Worm (Caenorhabditis elegans) whole organism, L2 larva: Measurements from ENCODE around the gene F22D3.4.

Source experiments
- C34F6.9 ChIP-seq: fragments of 150-350 bp; optimal IDR thresholded peaks from 2 replicates; lab custom pipeline; 2014; ENCODE audit warnings: missing biosample characterization, missing genetic modification characterization
- F13H6.1 ChIP-seq: sonication (generic microtip); optimal IDR thresholded peaks from 2 replicates; lab custom pipeline; 2016; ENCODE audit warnings: missing genetic modification characterization, missing compliant biosample characterization
- R02D3.7 ChIP-seq: fragments of 150-350 bp; optimal IDR thresholded peaks from 2 replicates; lab custom pipeline; 2014; ENCODE audit warnings: missing biosample characterization, missing genetic modification characterization
- Y55F3AM.14 ChIP-seq: fragments of 200-800 bp; sonication (Bioruptor generic); optimal IDR thresholded peaks from 2 replicates; lab custom pipeline; 2018; ENCODE audit warnings: mild to moderate bottlenecking, missing genetic modification characterization, missing compliant biosample characterization
- ZK546.5 ChIP-seq: sonication (generic microtip); optimal IDR thresholded peaks from 2 replicates; lab custom pipeline; 2017; ENCODE audit warnings: missing biosample characterization, missing genetic modification characterization
- alr-1 ChIP-seq: fragments of 150-350 bp; optimal IDR thresholded peaks from 2 replicates; lab custom pipeline; 2014; ENCODE audit warnings: missing biosample characterization, missing genetic modification characterization
- aly-2 ChIP-seq: fragments of 150-350 bp; optimal IDR thresholded peaks from 2 replicates; lab custom pipeline; 2014; ENCODE audit warnings: missing biosample characterization, missing genetic modification characterization
- ama-1 ChIP-seq: fragments of 150-350 bp; optimal IDR thresholded peaks from 2 replicates; lab custom pipeline; 2018; ENCODE audit warnings: inconsistent platforms
- blmp-1 ChIP-seq: sonication (generic microtip); optimal IDR thresholded peaks from 2 replicates; lab custom pipeline; 2017; ENCODE audit warnings: missing genetic modification characterization, mild to moderate bottlenecking, missing compliant biosample characterization, antibody characterized with exemption, moderate library complexity; ENCODE audit not compliant: insufficient read depth
- ceh-16 ChIP-seq: fragments of 150-350 bp; optimal IDR thresholded peaks from 2 replicates; lab custom pipeline; 2014; ENCODE audit warnings: missing biosample characterization, missing genetic modification characterization
- ceh-82 ChIP-seq: fragments of 150-350 bp; optimal IDR thresholded peaks from 2 replicates; lab custom pipeline; 2014; ENCODE audit warnings: missing biosample characterization, missing genetic modification characterization
- crh-2 ChIP-seq: sonication (generic microtip); optimal IDR thresholded peaks from 2 replicates; lab custom pipeline; 2017; ENCODE audit warnings: missing biosample characterization, missing genetic modification characterization
- dmd-4 ChIP-seq: sonication (generic microtip); optimal IDR thresholded peaks from 2 replicates; lab custom pipeline; 2017; ENCODE audit warnings: missing biosample characterization, missing genetic modification characterization
- egl-27 ChIP-seq: sonication (generic microtip); optimal IDR thresholded peaks from 3 replicates; lab custom pipeline; 2017; ENCODE audit warnings: missing biosample characterization, missing genetic modification reagents, missing genetic modification characterization
- elt-1 ChIP-seq: fragments of 150-350 bp; optimal IDR thresholded peaks from 2 replicates; lab custom pipeline; 2014; ENCODE audit warnings: missing biosample characterization, missing genetic modification characterization
- elt-3 ChIP-seq: sonication (generic microtip); optimal IDR thresholded peaks from 2 replicates; lab custom pipeline; 2017; ENCODE audit warnings: missing biosample characterization, missing genetic modification characterization
- fos-1 ChIP-seq: fragments of 150-350 bp; optimal IDR thresholded peaks from 2 replicates; lab custom pipeline; 2014; ENCODE audit warnings: missing biosample characterization, missing genetic modification characterization
- gmeb-1 ChIP-seq: fragments of 150-350 bp; optimal IDR thresholded peaks from 2 replicates; lab custom pipeline; 2014; ENCODE audit warnings: missing biosample characterization, missing genetic modification characterization
- lin-11 ChIP-seq: fragments of 150-350 bp; sonication (generic microtip); optimal IDR thresholded peaks from 2 replicates; lab custom pipeline; 2014; ENCODE audit warnings: missing biosample characterization, missing genetic modification characterization, inconsistent platforms, mixed read lengths
- lin-13 ChIP-seq: fragments of 150-350 bp; optimal IDR thresholded peaks from 2 replicates; lab custom pipeline; 2014; ENCODE audit warnings: missing biosample characterization, missing genetic modification reagents, missing genetic modification characterization
- lin-39 ChIP-seq: fragments of 150-350 bp; optimal IDR thresholded peaks from 2 replicates; lab custom pipeline; 2014; ENCODE audit warnings: missing biosample characterization, missing genetic modification reagents, missing genetic modification characterization
- lsy-2 ChIP-seq, 2 experiments: fragments of 150-350 bp in 1 of 2; sonication (generic microtip) in 1 of 2; optimal IDR thresholded peaks; 2 replicates each; lab custom pipeline; 2014 to 2017; ENCODE audit warnings: missing biosample characterization in 2 of 2, missing genetic modification characterization in 2 of 2
- mab-5 ChIP-seq: fragments of 150-350 bp; optimal IDR thresholded peaks from 2 replicates; lab custom pipeline; 2014; ENCODE audit warnings: missing biosample characterization, missing genetic modification characterization
- mbf-1 ChIP-seq: sonication (generic microtip); optimal IDR thresholded peaks from 2 replicates; lab custom pipeline; 2017; ENCODE audit warnings: missing biosample characterization, missing genetic modification characterization
- mdl-1 ChIP-seq, 2 experiments: fragments of 150-350 bp in 1 of 2; sonication (generic microtip) in 1 of 2; optimal IDR thresholded peaks; 2 replicates each; lab custom pipeline; 2017; ENCODE audit warnings: missing biosample characterization in 2 of 2, missing genetic modification characterization in 2 of 2
- nhr-10 ChIP-seq: sonication (generic microtip); optimal IDR thresholded peaks from 2 replicates; lab custom pipeline; 2017; ENCODE audit warnings: missing biosample characterization, missing genetic modification characterization
- nhr-11 ChIP-seq: fragments of 150-350 bp; optimal IDR thresholded peaks from 2 replicates; lab custom pipeline; 2014; ENCODE audit warnings: missing biosample characterization, missing genetic modification characterization
- nhr-12 ChIP-seq: fragments of 150-350 bp; optimal IDR thresholded peaks from 2 replicates; lab custom pipeline; 2014; ENCODE audit warnings: missing biosample characterization, missing genetic modification characterization
- nhr-129 ChIP-seq: fragments of 150-350 bp; optimal IDR thresholded peaks from 2 replicates; lab custom pipeline; 2014; ENCODE audit warnings: missing biosample characterization, missing genetic modification characterization
- nhr-21 ChIP-seq: fragments of 150-350 bp; optimal IDR thresholded peaks from 2 replicates; lab custom pipeline; 2014; ENCODE audit warnings: missing biosample characterization, missing genetic modification characterization
- nhr-23 ChIP-seq: fragments of 150-350 bp; optimal IDR thresholded peaks from 2 replicates; lab custom pipeline; 2014; ENCODE audit warnings: missing biosample characterization, missing genetic modification reagents, missing genetic modification characterization
- nhr-237 ChIP-seq: fragments of 150-350 bp; optimal IDR thresholded peaks from 2 replicates; lab custom pipeline; 2014; ENCODE audit warnings: missing biosample characterization, missing genetic modification characterization
- nhr-25 ChIP-seq: fragments of 150-350 bp; sonication (generic microtip); optimal IDR thresholded peaks from 3 replicates; lab custom pipeline; 2014; ENCODE audit warnings: missing biosample characterization, missing genetic modification characterization
- nhr-6 ChIP-seq: fragments of 150-350 bp; optimal IDR thresholded peaks from 2 replicates; lab custom pipeline; 2014; ENCODE audit warnings: missing biosample characterization, missing genetic modification characterization
- nhr-77 ChIP-seq: fragments of 150-350 bp; optimal IDR thresholded peaks from 2 replicates; lab custom pipeline; 2014; ENCODE audit warnings: missing biosample characterization, missing genetic modification characterization
- peb-1 ChIP-seq: fragments of 150-350 bp; optimal IDR thresholded peaks from 2 replicates; lab custom pipeline; 2014; ENCODE audit warnings: missing biosample characterization, missing genetic modification characterization
- sem-4 ChIP-seq: fragments of 150-350 bp; optimal IDR thresholded peaks from 2 replicates; lab custom pipeline; 2014; ENCODE audit warnings: missing biosample characterization, missing genetic modification reagents, missing genetic modification characterization
- skn-1 ChIP-seq: sonication (generic microtip); optimal IDR thresholded peaks from 2 replicates; lab custom pipeline; 2017; ENCODE audit warnings: missing biosample characterization, missing genetic modification characterization
- sma-3 ChIP-seq: sonication (generic microtip); optimal IDR thresholded peaks from 2 replicates; lab custom pipeline; 2016; ENCODE audit warnings: missing genetic modification reagents, missing genetic modification characterization, missing compliant biosample characterization
- sma-9 ChIP-seq, 2 experiments: fragments of 150-350 bp in 1 of 2; sonication (generic microtip) in 1 of 2; optimal IDR thresholded peaks; 2 replicates each; lab custom pipeline; 2014 to 2016; ENCODE audit warnings: missing genetic modification characterization in 2 of 2, mild to moderate bottlenecking in 1 of 2, missing biosample characterization in 1 of 2, missing compliant biosample characterization in 1 of 2, missing genetic modification reagents in 1 of 2, moderate library complexity in 1 of 2
- snpc-4 ChIP-seq: fragments of 150-350 bp; optimal IDR thresholded peaks from 2 replicates; lab custom pipeline; 2014; ENCODE audit warnings: missing biosample characterization, missing genetic modification characterization
- unc-39 ChIP-seq: fragments of 150-350 bp; optimal IDR thresholded peaks from 2 replicates; lab custom pipeline; 2014; ENCODE audit warnings: missing biosample characterization, missing genetic modification characterization
- unc-55 ChIP-seq: fragments of 150-350 bp; sonication (generic microtip); optimal IDR thresholded peaks from 3 replicates; lab custom pipeline; 2014; ENCODE audit warnings: missing biosample characterization, missing genetic modification reagents, missing genetic modification characterization
- unc-62 ChIP-seq: fragments of 150-350 bp; optimal IDR thresholded peaks from 2 replicates; lab custom pipeline; 2014; ENCODE audit warnings: missing biosample characterization, missing genetic modification reagents, missing genetic modification characterization
- zag-1 ChIP-seq: fragments of 150-350 bp; optimal IDR thresholded peaks from 2 replicates; lab custom pipeline; 2014; ENCODE audit warnings: missing biosample characterization, missing genetic modification characterization
- ztf-1 ChIP-seq: fragments of 200-800 bp; sonication (Bioruptor generic); conservative IDR thresholded peaks from 2 replicates; pipeline ENCODE4 v1.3.6; 2022; ENCODE audit warnings: missing genetic modification characterization, missing compliant biosample characterization
- ztf-11 ChIP-seq: sonication (generic microtip); optimal IDR thresholded peaks from 2 replicates; lab custom pipeline; 2017; ENCODE audit warnings: missing biosample characterization, missing genetic modification characterization
- ztf-4 ChIP-seq: fragments of 150-350 bp; optimal IDR thresholded peaks from 2 replicates; lab custom pipeline; 2014; ENCODE audit warnings: missing biosample characterization, missing genetic modification characterization

Gene F22D3.4

DNA sequence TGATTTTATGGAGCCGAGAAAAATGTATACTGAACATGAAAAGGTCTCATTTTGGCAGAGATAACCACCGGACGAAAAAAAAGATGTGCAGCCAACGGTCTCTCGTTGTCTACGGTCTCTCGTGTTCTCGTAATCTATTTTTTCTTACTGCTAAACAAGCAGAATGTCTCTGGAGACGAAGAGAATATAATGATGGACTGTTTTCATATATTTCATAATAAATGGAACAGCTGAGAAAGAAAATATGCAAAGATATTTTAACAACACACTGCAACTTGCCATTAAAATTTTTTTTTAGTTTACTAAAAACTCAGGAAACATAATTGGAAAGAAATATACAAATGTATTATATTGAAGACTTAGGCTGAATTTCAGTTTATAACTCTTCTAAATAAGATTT lies 2.7 kb upstream of the F22D3.4 start:
- TF ChIP-seq nhr-77 (tag; lab: Kevin White, UChicago), result no peak
- peak; percentile 58 for TF ChIP-seq unc-55 (GFP tag; lab: Kevin White, UChicago)
- TF ChIP-seq C34F6.9 (tag; lab: Kevin White, UChicago), result peak; percentile 45

DNA sequence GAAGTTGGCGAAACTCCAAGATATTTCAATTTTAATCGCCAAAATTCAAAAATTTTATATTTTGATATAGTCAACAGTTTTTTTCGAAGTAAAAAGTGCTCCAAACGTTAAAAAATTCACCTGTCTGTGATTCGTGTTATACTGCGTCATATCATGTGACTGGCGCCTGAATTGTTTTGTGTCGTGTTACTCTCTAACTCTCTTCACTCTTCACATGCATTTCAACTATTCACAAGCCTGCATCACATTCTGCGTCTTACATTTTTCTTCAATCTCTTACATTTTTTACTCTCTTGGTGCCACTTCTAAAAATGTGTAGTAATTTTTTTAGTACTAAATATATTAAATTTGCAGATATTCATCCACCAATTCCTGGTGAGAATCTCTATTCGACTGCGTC lies 1.0 kb upstream of the F22D3.4 start, which contains the start of gene flcn-1:
TSS of gene flcn-1 (plus strand) at position 348 of the 400 bp plus-strand sequence.
- TF ChIP-seq sma-3 (no peak), unc-39 (tag; lab: Kevin White, UChicago) (no peak), ztf-1 (GFP tag; lab: Robert Waterston, UW) (no peak), snpc-4 (tag; lab: Kevin White, UChicago) (peak; percentile 2), nhr-11 (no peak), lin-39 (no peak), Y55F3AM.14 (GFP tag; lab: Kevin White, UChicago) (no peak), elt-1 (tag; lab: Kevin White, UChicago) (no peak), sma-9 (GFP tag; optimal IDR thresholded peaks at IDR 0.05; lab: Kevin White, UChicago) (peak; percentile 77), sma-9 (tag; optimal IDR thresholded peaks at IDR 0.05; lab: Kevin White, UChicago) (no peak), nhr-6 (tag; lab: Kevin White, UChicago) (peak; percentile 66), nhr-77 (tag; lab: Kevin White, UChicago) (no peak), F13H6.1 (tag; lab: Kevin White, UChicago) (peak; percentile 59), nhr-25 (tag; lab: Kevin White, UChicago) (peak; percentile 38), sem-4 (no peak), elt-3 (tag; lab: Kevin White, UChicago) (no peak), nhr-21 (tag; lab: Kevin White, UChicago) (no peak), R02D3.7 (tag; lab: Kevin White, UChicago) (no peak), unc-62 (no peak), ceh-16 (tag; lab: Kevin White, UChicago) (no peak), egl-27 (no peak), nhr-237 (tag; lab: Kevin White, UChicago) (no peak), unc-55 (GFP tag; lab: Kevin White, UChicago) (peak; percentile 45), gmeb-1 (tag; lab: Kevin White, UChicago) (no peak), nhr-23 (tag; lab: Kevin White, UChicago) (no peak), dmd-4 (tag; lab: Kevin White, UChicago) (no peak), fos-1 (tag; lab: Kevin White, UChicago) (peak; percentile 11), lin-13 (no peak), ztf-11 (tag; lab: Kevin White, UChicago) (no peak), mdl-1 (tag; optimal IDR thresholded peaks at IDR 0.05; lab: Kevin White, UChicago) (no peak), C34F6.9 (tag; lab: Kevin White, UChicago) (peak; percentile 80), aly-2 (tag; lab: Kevin White, UChicago) (no peak), ama-1 (lab: Kevin White, UChicago) (no peak), lin-11 (tag; lab: Kevin White, UChicago) (no peak), crh-2 (tag; lab: Kevin White, UChicago) (peak; percentile 59), peb-1 (tag; lab: Kevin White, UChicago) (no peak), ceh-82 (no peak), nhr-12 (tag; lab: Kevin White, UChicago) (no peak), lsy-2 (tag; optimal IDR thresholded peaks at IDR 0.05; lab: Kevin White, UChicago) (peak in 1 of 2 experiments; percentile 66), nhr-10 (tag; lab: Kevin White, UChicago) (no peak), mab-5 (tag; lab: Kevin White, UChicago) (no peak), mbf-1 (no peak), zag-1 (tag; lab: Kevin White, UChicago) (no peak), nhr-129 (tag; lab: Kevin White, UChicago) (peak; percentile 63), blmp-1 (tag; lab: Kevin White, UChicago) (no peak), skn-1 (tag; lab: Kevin White, UChicago) (peak; percentile 28), ZK546.5 (tag; lab: Kevin White, UChicago) (no peak), alr-1 (tag; lab: Kevin White, UChicago) (no peak), ztf-4 (tag; lab: Kevin White, UChicago) (no peak)
